Worm (Caenorhabditis elegans) whole organism, L4 larva: ENCODE measurements around the gene cyp-23A1.

Experiments
- ZK337.2 ChIP-seq: fragments of 200-800 bp; sonication (Bioruptor generic); IDR thresholded peaks from 2 replicates; pipeline ENCODE4 v1.3.6; 2022; ENCODE audit warnings: missing genetic modification reagents, missing genetic modification characterization, missing compliant biosample characterization
- ceh-28 ChIP-seq: fragments of 150-350 bp; optimal IDR thresholded peaks from 2 replicates; lab custom pipeline; 2014; ENCODE audit warnings: missing biosample characterization, missing genetic modification reagents, missing genetic modification characterization
- ceh-32 ChIP-seq: sonication (generic microtip); optimal IDR thresholded peaks from 2 replicates; lab custom pipeline; 2016; ENCODE audit warnings: mild to moderate bottlenecking, missing genetic modification characterization, missing compliant biosample characterization; ENCODE audit not compliant: poor library complexity
- ceh-82 ChIP-seq: sonication (generic microtip); optimal IDR thresholded peaks from 2 replicates; lab custom pipeline; 2017; ENCODE audit warnings: missing biosample characterization, missing genetic modification characterization
- fos-1 ChIP-seq: fragments of 150-350 bp; optimal IDR thresholded peaks from 2 replicates; lab custom pipeline; 2014; ENCODE audit warnings: missing biosample characterization, missing genetic modification characterization
- lsy-2 ChIP-seq, 2 experiments: fragments of 150-350 bp in 1 of 2; sonication (generic microtip) in 1 of 2; optimal IDR thresholded peaks; 2 replicates each; lab custom pipeline; 2014 to 2017; ENCODE audit warnings: missing biosample characterization in 2 of 2, missing genetic modification characterization in 2 of 2
- mdl-1 ChIP-seq, 2 experiments: fragments of 150-350 bp in 1 of 2; sonication (generic microtip) in 1 of 2; optimal IDR thresholded peaks; 2 replicates each; lab custom pipeline; 2014 to 2017; ENCODE audit warnings: missing biosample characterization in 2 of 2, missing genetic modification characterization in 2 of 2
- mep-1 ChIP-seq: fragments of 150-350 bp; sonication (generic microtip); optimal IDR thresholded peaks from 3 replicates; lab custom pipeline; 2014; ENCODE audit warnings: missing biosample characterization, missing genetic modification characterization
- nhr-11 ChIP-seq: fragments of 150-350 bp; optimal IDR thresholded peaks from 2 replicates; lab custom pipeline; 2014; ENCODE audit warnings: missing biosample characterization, missing genetic modification characterization
- nhr-25 ChIP-seq: sonication (generic microtip); optimal IDR thresholded peaks from 2 replicates; lab custom pipeline; 2017; ENCODE audit warnings: missing genetic modification characterization, mild to moderate bottlenecking, missing compliant biosample characterization, antibody characterized with exemption, moderate library complexity, borderline replicate concordance; ENCODE audit not compliant: insufficient read depth
- spr-3 ChIP-seq: fragments of 200-800 bp; sonication (Bioruptor generic); optimal IDR thresholded peaks from 2 replicates; lab custom pipeline; 2018; ENCODE audit warnings: mild to moderate bottlenecking, missing genetic modification characterization, missing compliant biosample characterization
- unc-130 ChIP-seq: sonication (generic microtip); optimal IDR thresholded peaks from 2 replicates; lab custom pipeline; 2016; ENCODE audit warnings: missing genetic modification reagents, missing genetic modification characterization, missing compliant biosample characterization

ce11 chrII:4494532-4494931 is 17.5 kb upstream of the cyp-23A1 start:
- TF ChIP-seq mep-1 (tag; lab: Kevin White, UChicago), result no peak
- TF ChIP-seq ceh-32, result no peak
- TF ChIP-seq fos-1, result no peak
- TF ChIP-seq spr-3 (GFP tag; lab: Kevin White, UChicago), result no peak
- peak; percentile 60 for TF ChIP-seq nhr-11 (tag; lab: Kevin White, UChicago)
- TF ChIP-seq ceh-82 (tag; lab: Kevin White, UChicago), result no peak
- TF ChIP-seq ZK337.2, result no peak
- no peak for TF ChIP-seq unc-130 (GFP tag; lab: Kevin White, UChicago)
- peak in 1 of 2 experiments; percentile 7 for TF ChIP-seq lsy-2 (tag; optimal IDR thresholded peaks at IDR 0.05; lab: Kevin White, UChicago)
- no peak for TF ChIP-seq nhr-25 (tag; lab: Kevin White, UChicago)
- no peak for TF ChIP-seq ceh-28 (tag; lab: Kevin White, UChicago)
- no peak for TF ChIP-seq mdl-1 (tag; optimal IDR thresholded peaks at IDR 0.05; lab: Kevin White, UChicago)
